Worm (Caenorhabditis elegans): ENCODE data around the gene rmif-2.

DNA sequence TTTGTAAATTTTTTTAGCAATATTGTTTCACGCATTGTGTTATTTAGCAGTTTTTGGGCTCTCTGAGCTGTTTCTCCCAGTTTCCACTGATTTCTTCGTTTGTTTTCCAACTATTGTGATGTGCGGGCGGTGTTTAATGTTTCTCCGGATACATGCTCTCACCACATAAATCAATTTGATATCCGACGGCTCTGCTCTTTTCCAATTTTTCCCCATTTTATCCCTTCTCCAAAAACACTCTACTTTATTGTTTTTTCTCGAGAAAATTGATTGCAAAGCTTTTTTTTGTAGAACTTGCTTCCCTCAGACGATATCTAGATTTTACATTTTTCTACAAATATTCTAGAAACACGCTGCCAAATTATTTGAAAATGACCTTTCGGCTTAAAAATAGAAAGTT is 33.1 kb downstream of the rmif-2 start:
- no peak for TF ChIP-seq ama-1 (optimal IDR thresholded peaks at IDR 0.05)
- TF ChIP-seq elt-3 (tag; optimal IDR thresholded peaks at IDR 0.05) = no peak
- TF ChIP-seq nhr-77 (tag; optimal IDR thresholded peaks at IDR 0.05) = no peak

Measured in whole organism, L3 larva.